Fruit fly (Drosophila melanogaster) whole organism, embryonic: ENCODE data around the gene Cyt-b5-r.

Experiments used
- CG2129 ChIP-seq: fragments of 200-800 bp; sonication (Bioruptor generic); IDR thresholded peaks from 2 replicates; pipeline ENCODE4 v1.3.6; 2022; ENCODE audit warnings: missing biosample characterization, missing genetic modification characterization; ENCODE audit not compliant: partially characterized antibody
- CG31441 ChIP-seq: fragments of 200-800 bp; sonication (Bioruptor generic); IDR thresholded peaks from 2 replicates; pipeline ENCODE4 v1.3.6; 2022; ENCODE audit warnings: missing biosample characterization, missing genetic modification characterization
- Elba2 ChIP-seq: fragments of 200-800 bp; sonication (Bioruptor generic); optimal IDR thresholded peaks from 3 replicates; lab custom pipeline; 2016; ENCODE audit warnings: missing biosample characterization, missing genetic modification characterization
- Lpt ChIP-seq: fragments of >200 bp; optimal IDR thresholded peaks from 2 replicates; lab custom pipeline; 2018; ENCODE audit warnings: missing biosample characterization, missing genetic modification characterization
- Mad ChIP-seq: fragments of 200-800 bp; sonication (Bioruptor generic); optimal IDR thresholded peaks from 2 replicates; lab custom pipeline; 2016; ENCODE audit warnings: missing biosample characterization, missing genetic modification characterization
- Oli ChIP-seq: fragments of 200-800 bp; sonication (Bioruptor generic); optimal IDR thresholded peaks from 2 replicates; lab custom pipeline; 2018; ENCODE audit warnings: missing biosample characterization, mild to moderate bottlenecking, missing genetic modification characterization, moderate library complexity
- Spps ChIP-seq: fragments of 200-800 bp; sonication (Bioruptor generic); optimal IDR thresholded peaks from 2 replicates; lab custom pipeline; 2018; ENCODE audit warnings: missing biosample characterization, mild to moderate bottlenecking, missing genetic modification characterization
- croc ChIP-seq: fragments of 200-800 bp; sonication (Bioruptor generic); conservative IDR thresholded peaks from 3 replicates; pipeline ENCODE4 v1.3.6; 2022; ENCODE audit warnings: missing biosample characterization, missing genetic modification characterization
- hbn ChIP-seq: fragments of 200-800 bp; sonication (Bioruptor generic); IDR thresholded peaks from 2 replicates; pipeline ENCODE4 v1.3.6; 2022; ENCODE audit warnings: missing biosample characterization, missing genetic modification characterization; ENCODE audit not compliant: partially characterized antibody
- psq ChIP-seq: fragments of 200-800 bp; sonication (Bioruptor generic); optimal IDR thresholded peaks from 2 replicates; lab custom pipeline; 2017; ENCODE audit warnings: missing biosample characterization, missing genetic modification characterization
- usp ChIP-seq: fragments of >200 bp; optimal IDR thresholded peaks from 2 replicates; lab custom pipeline; 2017; ENCODE audit warnings: missing biosample characterization, missing genetic modification characterization

DNA sequence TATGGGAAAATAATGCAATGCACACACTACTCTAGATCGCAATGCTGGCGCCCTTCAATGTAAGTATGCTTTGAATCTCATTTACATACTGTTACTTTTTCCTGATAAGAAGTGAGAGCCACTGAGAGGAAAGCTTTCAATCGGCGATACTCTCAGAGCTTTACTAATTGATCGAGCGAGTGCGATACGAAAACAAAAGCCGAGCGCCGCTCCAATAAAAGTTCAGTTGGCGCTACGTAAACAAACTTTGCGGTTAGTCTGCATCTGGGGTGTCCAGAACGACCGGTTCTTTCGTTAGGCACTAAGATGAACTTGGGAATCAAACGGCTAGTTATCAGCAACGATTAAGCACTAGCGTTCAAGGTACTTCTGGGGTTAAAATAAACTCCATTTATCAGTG, 824 bp upstream of the Cyt-b5-r start, which contains the start of gene CG17928:
- TF ChIP-seq Lpt (GFP tag; lab: Kevin White, UChicago) = no peak
- no peak for TF ChIP-seq psq (GFP tag; lab: Kevin White, UChicago)
- no peak for TF ChIP-seq usp (GFP tag; lab: Kevin White, UChicago)
- no peak for TF ChIP-seq Elba2 (GFP tag; lab: Kevin White, UChicago)
- TF ChIP-seq croc (GFP tag; lab: Robert Waterston, UW) = no peak
- no peak for TF ChIP-seq CG2129 (GFP tag; lab: Robert Waterston, UW)
- no peak for TF ChIP-seq Spps (tag; lab: Kevin White, UChicago)
- TF ChIP-seq hbn (GFP tag; lab: Robert Waterston, UW) = 0 out of 2 replicates have a peak, but pooled peaks have one; percentile 13
- TF ChIP-seq Oli (tag; lab: Kevin White, UChicago) = no peak
- TF ChIP-seq CG31441 = no peak
- no peak for TF ChIP-seq Mad (GFP tag; lab: Kevin White, UChicago)
